Worm (Caenorhabditis elegans) whole organism, L4 larva: ENCODE data around the gene F36D3.14.

Experiments used
- Y75B8A.6 ChIP-seq: fragments of 200-800 bp; sonication (Bioruptor generic); IDR thresholded peaks from 2 replicates; pipeline ENCODE4 v1.3.6; 2022; ENCODE audit warnings: missing genetic modification reagents, missing genetic modification characterization, missing compliant biosample characterization
- ZK546.5 ChIP-seq, 2 experiments: sonication (generic microtip); optimal IDR thresholded peaks; 2 replicates each; lab custom pipeline; 2017; ENCODE audit warnings: missing biosample characterization in 2 of 2, missing genetic modification characterization in 2 of 2
- ceh-82 ChIP-seq: sonication (generic microtip); optimal IDR thresholded peaks from 2 replicates; lab custom pipeline; 2017; ENCODE audit warnings: missing biosample characterization, missing genetic modification characterization
- dve-1 ChIP-seq: sonication (generic microtip); optimal IDR thresholded peaks from 2 replicates; lab custom pipeline; 2017; ENCODE audit warnings: antibody characterized with exemption, mild to moderate bottlenecking, missing genetic modification characterization, missing compliant biosample characterization; ENCODE audit not compliant: insufficient read depth
- egl-27 ChIP-seq: sonication (generic microtip); optimal IDR thresholded peaks from 3 replicates; lab custom pipeline; 2017; ENCODE audit warnings: missing biosample characterization, missing genetic modification reagents, missing genetic modification characterization
- fkh-10 ChIP-seq: fragments of 150-350 bp; optimal IDR thresholded peaks from 2 replicates; lab custom pipeline; 2014; ENCODE audit warnings: missing biosample characterization, missing genetic modification reagents, missing genetic modification characterization
- lin-13 ChIP-seq: fragments of 150-350 bp; optimal IDR thresholded peaks from 2 replicates; lab custom pipeline; 2014; ENCODE audit warnings: missing biosample characterization, missing genetic modification reagents, missing genetic modification characterization
- nhr-11 ChIP-seq: fragments of 150-350 bp; optimal IDR thresholded peaks from 2 replicates; lab custom pipeline; 2014; ENCODE audit warnings: missing biosample characterization, missing genetic modification characterization
- nhr-28 ChIP-seq: fragments of 150-350 bp; optimal IDR thresholded peaks from 2 replicates; lab custom pipeline; 2014; ENCODE audit warnings: missing biosample characterization, missing genetic modification characterization
- sdz-12 ChIP-seq: fragments of 200-800 bp; sonication (Bioruptor generic); optimal IDR thresholded peaks from 2 replicates; lab custom pipeline; 2018; ENCODE audit warnings: mild to moderate bottlenecking, missing genetic modification characterization, missing compliant biosample characterization
- snpc-4 ChIP-seq: fragments of 150-350 bp; optimal IDR thresholded peaks from 2 replicates; lab custom pipeline; 2014; ENCODE audit warnings: missing biosample characterization, missing genetic modification characterization
- zip-11 ChIP-seq: fragments of 200-800 bp; sonication (Bioruptor generic); IDR thresholded peaks from 2 replicates; pipeline ENCODE4 v1.3.6; 2022; ENCODE audit warnings: missing genetic modification characterization, missing compliant biosample characterization

- no peak for TF ChIP-seq ZK546.5 (tag; optimal IDR thresholded peaks at IDR 0.05; lab: Kevin White, UChicago)
- TF ChIP-seq zip-11 (GFP tag; lab: Robert Waterston, UW): no peak
- no peak for TF ChIP-seq fkh-10 (GFP tag; lab: Kevin White, UChicago)
- TF ChIP-seq snpc-4 (tag; lab: Kevin White, UChicago): no peak
- TF ChIP-seq nhr-11 (tag; lab: Kevin White, UChicago): no peak
- TF ChIP-seq dve-1: no peak
- no peak for TF ChIP-seq egl-27 (tag; lab: Kevin White, UChicago)
- TF ChIP-seq Y75B8A.6 (GFP tag; lab: Robert Waterston, UW): no peak
- TF ChIP-seq nhr-28 (tag; lab: Kevin White, UChicago): no peak
- no peak for TF ChIP-seq ceh-82 (tag; lab: Kevin White, UChicago)
- TF ChIP-seq lin-13 (GFP tag; lab: Kevin White, UChicago): no peak
- no peak for TF ChIP-seq sdz-12 (GFP tag; lab: Kevin White, UChicago)
These were observed 3.6 kb upstream of the F36D3.14 start for ce11 chrV:16506650-16507049.
